Fruit fly (Drosophila melanogaster) Kc167 (cell line): ENCODE results near the gene CG2972.

Experiments
- Myc ChIP-seq: fragments of >200 bp; optimal IDR thresholded peaks from 2 replicates; lab custom pipeline; 2017; ENCODE audit warnings: missing external identifiers
- Sin3A ChIP-seq: fragments of >200 bp; optimal IDR thresholded peaks from 2 replicates; lab custom pipeline; 2018; ENCODE audit warnings: missing external identifiers
- h ChIP-seq: fragments of >200 bp; optimal IDR thresholded peaks from 3 replicates; lab custom pipeline; 2018; ENCODE audit warnings: missing external identifiers
- insv ChIP-seq: fragments of >200 bp; optimal IDR thresholded peaks from 3 replicates; lab custom pipeline; 2018; ENCODE audit warnings: missing external identifiers
- psq ChIP-seq: fragments of >200 bp; optimal IDR thresholded peaks from 2 replicates; lab custom pipeline; 2017; ENCODE audit warnings: missing external identifiers
- ttk ChIP-seq: sonication (Bioruptor generic); optimal IDR thresholded peaks from 2 replicates; lab custom pipeline; 2017; ENCODE audit warnings: missing external identifiers

The CG2972 gene

dm6 chrX:10082950-10083253 lies at the start of gene CG2972:
TSS of gene CG2972 (plus strand) at chrX:10083154.
- TF ChIP-seq insv (lab: Kevin White, UChicago), result no peak
- TF ChIP-seq psq, result no peak
- no peak for TF ChIP-seq ttk (lab: Kevin White, UChicago)
- no peak for TF ChIP-seq Sin3A (lab: Kevin White, UChicago)
- no peak for TF ChIP-seq h (lab: Kevin White, UChicago)
- no peak for TF ChIP-seq Myc (lab: Kevin White, UChicago)

dm6 chrX:10039528-10039927 lies 43.4 kb upstream of the CG2972 start:
- TF ChIP-seq psq (no peak), h (lab: Kevin White, UChicago) (no peak), ttk (lab: Kevin White, UChicago) (no peak), Myc (lab: Kevin White, UChicago) (no peak), insv (lab: Kevin White, UChicago) (no peak)

- TF ChIP-seq insv (lab: Kevin White, UChicago) (no peak), ttk (lab: Kevin White, UChicago) (no peak), psq (no peak), Myc (lab: Kevin White, UChicago) (no peak), h (lab: Kevin White, UChicago) (no peak), Sin3A (lab: Kevin White, UChicago) (no peak)
These were observed 39.1 kb upstream of the CG2972 start for dm6 chrX:10043873-10044272.

- TF ChIP-seq Myc (lab: Kevin White, UChicago) (no peak), insv (lab: Kevin White, UChicago) (no peak), ttk (lab: Kevin White, UChicago) (no peak), Sin3A (lab: Kevin White, UChicago) (no peak), h (lab: Kevin White, UChicago) (no peak), psq (no peak)
These were observed 37.2 kb upstream of the CG2972 start for dm6 chrX:10045763-10046162.

- no peak for TF ChIP-seq psq
- TF ChIP-seq ttk (lab: Kevin White, UChicago), result no peak
- TF ChIP-seq insv (lab: Kevin White, UChicago), result no peak
- TF ChIP-seq Sin3A (lab: Kevin White, UChicago), result no peak
- no peak for TF ChIP-seq h (lab: Kevin White, UChicago)
- TF ChIP-seq Myc (lab: Kevin White, UChicago), result no peak
These were observed 36.2 kb upstream of the CG2972 start for dm6 chrX:10046760-10047159.

DNA sequence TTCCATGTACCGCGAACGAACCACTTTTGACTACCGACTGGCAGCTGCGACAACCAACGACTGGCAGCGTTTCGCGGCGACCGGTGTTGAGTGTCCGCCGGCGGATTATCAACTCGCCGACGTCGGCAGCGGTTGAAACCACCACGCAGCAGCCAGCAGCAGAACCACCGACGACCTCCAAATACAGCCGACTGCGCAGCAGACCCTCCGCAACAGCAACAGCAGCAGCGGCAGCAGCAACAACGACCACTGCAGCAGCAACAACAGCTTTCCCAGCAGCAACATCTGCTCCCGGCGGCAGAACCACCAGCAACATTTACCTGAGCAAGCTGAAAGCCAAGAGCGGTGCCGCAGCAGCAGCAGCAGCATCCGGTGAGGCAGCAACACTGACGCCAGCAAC lies 35.0 kb upstream of the CG2972 start:
- TF ChIP-seq ttk (lab: Kevin White, UChicago) (no peak), Sin3A (lab: Kevin White, UChicago) (no peak), h (lab: Kevin White, UChicago) (no peak), psq (no peak), Myc (lab: Kevin White, UChicago) (no peak), insv (lab: Kevin White, UChicago) (no peak)

DNA sequence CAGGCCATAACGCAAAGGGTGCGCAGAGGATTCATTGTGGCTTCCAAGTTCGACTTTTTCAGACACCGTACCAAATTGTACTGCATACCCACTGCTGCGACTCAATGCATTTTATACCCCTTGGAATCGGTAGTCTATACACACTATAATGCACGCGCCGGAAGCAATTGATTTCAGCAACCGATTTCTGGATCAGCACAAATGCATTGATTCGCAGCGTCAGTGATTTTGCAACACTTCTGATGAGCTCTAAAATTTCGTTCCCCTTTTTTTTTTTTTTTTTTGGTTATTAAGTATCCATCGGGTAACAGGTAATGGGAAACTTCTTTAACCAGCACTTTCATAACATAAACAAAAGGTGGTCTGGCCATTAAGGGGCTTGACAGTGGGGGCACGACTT lies 30.4 kb upstream of the CG2972 start, which contains the start of gene Yp2:
Gene Yp2, minus strand, starts transcription at position 88 of the 400 bp plus-strand sequence.
- no peak for TF ChIP-seq Myc (lab: Kevin White, UChicago)
- TF ChIP-seq psq, result no peak
- TF ChIP-seq insv (lab: Kevin White, UChicago), result no peak
- TF ChIP-seq ttk (lab: Kevin White, UChicago), result no peak

DNA sequence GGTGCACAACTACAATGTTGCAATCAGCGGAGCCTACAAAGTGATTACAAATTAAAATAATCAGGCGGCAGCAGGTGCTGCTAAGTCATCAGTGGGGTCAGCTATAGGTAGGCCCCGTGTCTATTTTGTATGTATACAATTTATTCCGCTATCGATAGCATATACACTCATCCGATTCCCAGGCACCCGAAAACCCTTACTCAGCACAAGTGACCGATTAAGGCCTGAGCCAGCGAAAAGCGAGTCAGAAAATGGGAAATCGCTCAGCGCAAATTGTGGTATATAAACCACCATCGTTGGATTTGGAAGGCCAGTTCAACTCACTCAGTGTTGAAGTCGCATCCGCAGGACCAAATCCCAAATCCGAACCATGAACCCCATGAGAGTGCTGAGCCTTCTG lies 29.4 kb upstream of the CG2972 start, which contains the start of gene Yp1:
Gene Yp1, plus strand, starts transcription at position 265 of the 400 bp plus-strand sequence.
- no peak for TF ChIP-seq insv (lab: Kevin White, UChicago)
- TF ChIP-seq h (lab: Kevin White, UChicago), result no peak
- TF ChIP-seq Myc (lab: Kevin White, UChicago), result no peak
- no peak for TF ChIP-seq ttk (lab: Kevin White, UChicago)
- no peak for TF ChIP-seq Sin3A (lab: Kevin White, UChicago)
- TF ChIP-seq psq, result no peak

dm6 chrX:10057964-10058363 lies 25.0 kb upstream of the CG2972 start:
- TF ChIP-seq ttk (lab: Kevin White, UChicago) (no peak), psq (no peak), Myc (lab: Kevin White, UChicago) (no peak)

- TF ChIP-seq Myc (lab: Kevin White, UChicago) (no peak), insv (lab: Kevin White, UChicago) (no peak), h (lab: Kevin White, UChicago) (no peak), ttk (lab: Kevin White, UChicago) (no peak)
These were observed 21.6 kb upstream of the CG2972 start, which contains the start of gene Gr9a for dm6 chrX:10061327-10061726. TSS of gene Gr9a (plus strand) at chrX:10061627.

DNA sequence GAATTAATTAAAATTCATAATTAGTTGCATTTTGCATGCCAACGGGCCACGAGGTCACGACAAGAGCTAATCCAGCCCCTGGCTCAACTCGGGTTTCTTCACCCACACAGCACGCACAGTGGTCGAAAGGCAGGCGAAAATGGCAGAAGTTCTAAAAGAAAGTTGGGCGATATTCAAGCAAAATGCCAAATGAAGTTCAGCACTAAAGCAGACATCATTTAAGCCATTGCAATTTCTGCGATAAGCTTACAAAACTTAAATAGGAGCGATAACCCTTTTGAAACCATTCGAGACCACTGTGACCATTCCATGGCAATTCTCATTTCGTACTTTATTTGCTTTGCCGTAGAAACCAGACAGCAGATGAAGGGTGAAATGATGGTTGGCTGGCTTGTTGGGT lies 15.4 kb upstream of the CG2972 start:
- TF ChIP-seq ttk (lab: Kevin White, UChicago) (no peak), psq (no peak), Sin3A (lab: Kevin White, UChicago) (no peak), insv (lab: Kevin White, UChicago) (no peak), Myc (lab: Kevin White, UChicago) (no peak), h (lab: Kevin White, UChicago) (no peak)

dm6 chrX:10070325-10070931 lies 12.5 kb upstream of the CG2972 start, which contains the start of gene CG15312:
TSS of gene CG15312 (minus strand) at chrX:10070868.
- no peak for TF ChIP-seq Sin3A (lab: Kevin White, UChicago)
- no peak for TF ChIP-seq psq
- TF ChIP-seq ttk (lab: Kevin White, UChicago), result no peak

dm6 chrX:10071516-10071915 lies 11.4 kb upstream of the CG2972 start:
- TF ChIP-seq ttk (lab: Kevin White, UChicago), result no peak
- no peak for TF ChIP-seq insv (lab: Kevin White, UChicago)
- no peak for TF ChIP-seq psq
- TF ChIP-seq Myc (lab: Kevin White, UChicago), result no peak
- no peak for TF ChIP-seq h (lab: Kevin White, UChicago)
- no peak for TF ChIP-seq Sin3A (lab: Kevin White, UChicago)
